Worm (Caenorhabditis elegans) whole organism, L4 larva: ENCODE results near the gene frpr-6.

Experiments
- D1046.2 ChIP-seq: fragments of 200-800 bp; sonication (Bioruptor generic); IDR thresholded peaks from 2 replicates; pipeline ENCODE4 v1.3.6; 2022; ENCODE audit warnings: missing genetic modification characterization, missing compliant biosample characterization
- F26F4.8 ChIP-seq: fragments of 200-800 bp; sonication (Bioruptor generic); conservative IDR thresholded peaks from 2 replicates; pipeline ENCODE4 v1.3.6; 2022; ENCODE audit warnings: missing genetic modification characterization, missing compliant biosample characterization
- F44E2.7 ChIP-seq: fragments of 200-800 bp; sonication (Bioruptor generic); IDR thresholded peaks from 2 replicates; pipeline ENCODE4 v2.1.2; 2022; ENCODE audit warnings: missing genetic modification characterization, missing compliant biosample characterization
- T20F7.1 ChIP-seq: fragments of 200-800 bp; sonication (Bioruptor generic); optimal IDR thresholded peaks from 2 replicates; lab custom pipeline; 2018; ENCODE audit warnings: mild to moderate bottlenecking, missing genetic modification characterization, missing compliant biosample characterization
- T26A8.4 ChIP-seq: fragments of 200-800 bp; sonication (Bioruptor generic); IDR thresholded peaks from 2 replicates; pipeline ENCODE4 v1.3.6; 2022; ENCODE audit warnings: missing genetic modification characterization, missing compliant biosample characterization
- Y48G9A.11 ChIP-seq: fragments of 200-800 bp; sonication (Bioruptor generic); IDR thresholded peaks from 2 replicates; pipeline ENCODE4 v1.3.6; 2022; ENCODE audit warnings: missing genetic modification reagents, missing genetic modification characterization, missing compliant biosample characterization
- ZK546.5 ChIP-seq, 2 experiments: sonication (generic microtip); optimal IDR thresholded peaks; 2 replicates each; lab custom pipeline; 2017; ENCODE audit warnings: missing biosample characterization in 2 of 2, missing genetic modification characterization in 2 of 2
- aha-1 ChIP-seq: fragments of 150-350 bp; peaks from one replicate; lab custom pipeline; 2014; ENCODE audit warnings: missing biosample characterization, missing genetic modification characterization
- ceh-32 ChIP-seq: sonication (generic microtip); optimal IDR thresholded peaks from 2 replicates; lab custom pipeline; 2016; ENCODE audit warnings: mild to moderate bottlenecking, missing genetic modification characterization, missing compliant biosample characterization; ENCODE audit not compliant: poor library complexity
- ceh-44 ChIP-seq: fragments of 200-800 bp; sonication (Bioruptor generic); IDR thresholded peaks from 2 replicates; pipeline ENCODE4 v1.3.6; 2022; ENCODE audit warnings: missing genetic modification reagents, missing genetic modification characterization, missing compliant biosample characterization
- daf-16 ChIP-seq, 3 experiments: sonication (generic microtip); optimal IDR thresholded peaks; 2 replicates each; lab custom pipeline; 2016 to 2017; ENCODE audit warnings: missing genetic modification characterization in 3 of 3, missing genetic modification reagents in 3 of 3, mild to moderate bottlenecking in 2 of 3, missing compliant biosample characterization in 2 of 3, missing biosample characterization in 1 of 3, moderate library complexity in 1 of 3
- daf-19 ChIP-seq: fragments of 200-800 bp; sonication (Bioruptor generic); conservative IDR thresholded peaks from 2 replicates; pipeline ENCODE4 v1.3.6; 2022; ENCODE audit warnings: missing genetic modification characterization, missing compliant biosample characterization
- dmd-6 ChIP-seq: fragments of 200-800 bp; sonication (Bioruptor generic); IDR thresholded peaks from 2 replicates; pipeline ENCODE4 v1.3.6; 2022; ENCODE audit warnings: missing genetic modification reagents, missing genetic modification characterization, missing compliant biosample characterization
- dpl-1 ChIP-seq: fragments of 150-350 bp; optimal IDR thresholded peaks from 2 replicates; lab custom pipeline; 2014; ENCODE audit warnings: missing biosample characterization, missing genetic modification reagents, missing genetic modification characterization
- dve-1 ChIP-seq: sonication (generic microtip); optimal IDR thresholded peaks from 2 replicates; lab custom pipeline; 2017; ENCODE audit warnings: antibody characterized with exemption, mild to moderate bottlenecking, missing genetic modification characterization, missing compliant biosample characterization; ENCODE audit not compliant: insufficient read depth
- hif-1 ChIP-seq, 2 experiments: sonication (generic microtip); optimal IDR thresholded peaks; 2 replicates each; lab custom pipeline; 2016 to 2017; ENCODE audit warnings: missing compliant biosample characterization in 2 of 2, missing genetic modification characterization in 2 of 2, missing genetic modification reagents in 2 of 2, missing genotype in 2 of 2, mild to moderate bottlenecking in 1 of 2
- hlh-11 ChIP-seq: fragments of 200-800 bp; sonication (Bioruptor generic); optimal IDR thresholded peaks from 2 replicates; lab custom pipeline; 2018; ENCODE audit warnings: mild to moderate bottlenecking, missing genetic modification characterization, missing compliant biosample characterization
- hlh-30 ChIP-seq: sonication (generic microtip); optimal IDR thresholded peaks from 2 replicates; lab custom pipeline; 2017; ENCODE audit warnings: antibody characterized with exemption, mild to moderate bottlenecking, missing genetic modification characterization, missing compliant biosample characterization; ENCODE audit not compliant: insufficient read depth
- hmg-1.1 ChIP-seq: fragments of 200-800 bp; sonication (Bioruptor generic); IDR thresholded peaks from 2 replicates; pipeline ENCODE4 v1.3.6; 2022; ENCODE audit warnings: missing genetic modification reagents, missing genetic modification characterization, missing compliant biosample characterization
- lin-1 ChIP-seq: fragments of 200-800 bp; sonication (Bioruptor generic); IDR thresholded peaks from 2 replicates; pipeline ENCODE4 v1.3.6; 2022; ENCODE audit warnings: missing genetic modification reagents, missing genetic modification characterization, missing compliant biosample characterization
- lin-13 ChIP-seq: fragments of 150-350 bp; optimal IDR thresholded peaks from 2 replicates; lab custom pipeline; 2014; ENCODE audit warnings: missing biosample characterization, missing genetic modification reagents, missing genetic modification characterization
- lin-15B ChIP-seq: fragments of 150-350 bp; sonication (generic microtip); optimal IDR thresholded peaks from 3 replicates; lab custom pipeline; 2014; ENCODE audit warnings: missing biosample characterization, missing genetic modification characterization
- lsy-2 ChIP-seq, 2 experiments: fragments of 150-350 bp in 1 of 2; sonication (generic microtip) in 1 of 2; optimal IDR thresholded peaks; 2 replicates each; lab custom pipeline; 2014 to 2017; ENCODE audit warnings: missing biosample characterization in 2 of 2, missing genetic modification characterization in 2 of 2
- mdl-1 ChIP-seq, 2 experiments: fragments of 150-350 bp in 1 of 2; sonication (generic microtip) in 1 of 2; optimal IDR thresholded peaks; 2 replicates each; lab custom pipeline; 2014 to 2017; ENCODE audit warnings: missing biosample characterization in 2 of 2, missing genetic modification characterization in 2 of 2
- mdt-29 ChIP-seq: fragments of 200-800 bp; sonication (Bioruptor generic); IDR thresholded peaks from 2 replicates; pipeline ENCODE4 v1.3.6; 2022; ENCODE audit warnings: missing genetic modification reagents, missing genetic modification characterization, missing compliant biosample characterization
- mep-1 ChIP-seq: fragments of 150-350 bp; sonication (generic microtip); optimal IDR thresholded peaks from 3 replicates; lab custom pipeline; 2014; ENCODE audit warnings: missing biosample characterization, missing genetic modification characterization
- mxl-2 ChIP-seq: fragments of 200-800 bp; sonication (Bioruptor generic); conservative IDR thresholded peaks from 2 replicates; pipeline ENCODE4 v1.3.6; 2022; ENCODE audit warnings: missing genetic modification reagents, missing genetic modification characterization, missing compliant biosample characterization
- mxl-3 ChIP-seq: fragments of 200-800 bp; sonication (Bioruptor generic); optimal IDR thresholded peaks from 2 replicates; lab custom pipeline; 2018; ENCODE audit warnings: mild to moderate bottlenecking, missing genetic modification characterization, missing compliant biosample characterization
- nhr-10 ChIP-seq: fragments of 150-350 bp; optimal IDR thresholded peaks from 2 replicates; lab custom pipeline; 2014; ENCODE audit warnings: missing biosample characterization, missing genetic modification characterization
- nhr-11 ChIP-seq: fragments of 150-350 bp; optimal IDR thresholded peaks from 2 replicates; lab custom pipeline; 2014; ENCODE audit warnings: missing biosample characterization, missing genetic modification characterization
- nhr-28 ChIP-seq: fragments of 150-350 bp; optimal IDR thresholded peaks from 2 replicates; lab custom pipeline; 2014; ENCODE audit warnings: missing biosample characterization, missing genetic modification characterization
- nhr-41 ChIP-seq: fragments of 200-800 bp; sonication (Bioruptor generic); IDR thresholded peaks from 2 replicates; pipeline ENCODE4 v1.3.6; 2022; ENCODE audit warnings: missing genetic modification reagents, missing genetic modification characterization, missing compliant biosample characterization
- nhr-48 ChIP-seq: sonication (generic microtip); optimal IDR thresholded peaks from 2 replicates; lab custom pipeline; 2016; ENCODE audit warnings: mild to moderate bottlenecking, missing genetic modification characterization, missing compliant biosample characterization
- nhr-6 ChIP-seq: fragments of 150-350 bp; optimal IDR thresholded peaks from 2 replicates; lab custom pipeline; 2014; ENCODE audit warnings: missing biosample characterization, missing genetic modification characterization
- nhr-77 ChIP-seq: fragments of 150-350 bp; optimal IDR thresholded peaks from 2 replicates; lab custom pipeline; 2014; ENCODE audit warnings: missing biosample characterization, missing genetic modification characterization
- pha-4 ChIP-seq, 2 experiments: fragments of 150-350 bp in 1 of 2; fragments of 200-800 bp in 1 of 2; sonication (Bioruptor generic) in 1 of 2; IDR thresholded peaks in 1 of 2; optimal IDR thresholded peaks in 1 of 2; 2 replicates each; pipeline versions ENCODE4 v1.3.6 to Lab custom; 2014 to 2022; ENCODE audit warnings: missing genetic modification characterization in 2 of 2, missing genetic modification reagents in 2 of 2, missing biosample characterization in 1 of 2, missing compliant biosample characterization in 1 of 2
- php-3 ChIP-seq: fragments of 200-800 bp; sonication (Bioruptor generic); IDR thresholded peaks from 2 replicates; pipeline ENCODE4 v1.3.6; 2022; ENCODE audit warnings: missing genetic modification reagents, missing genetic modification characterization, missing compliant biosample characterization
- pqm-1 ChIP-seq: sonication (generic microtip); optimal IDR thresholded peaks from 2 replicates; lab custom pipeline; 2017; ENCODE audit warnings: missing biosample characterization, missing genetic modification characterization
- snpc-1.2 ChIP-seq: fragments of 200-800 bp; sonication (Bioruptor generic); IDR thresholded peaks from 2 replicates; pipeline ENCODE4 v1.3.6; 2022; ENCODE audit warnings: missing genetic modification reagents, missing genetic modification characterization, missing compliant biosample characterization
- unc-130 ChIP-seq: sonication (generic microtip); optimal IDR thresholded peaks from 2 replicates; lab custom pipeline; 2016; ENCODE audit warnings: missing genetic modification reagents, missing genetic modification characterization, missing compliant biosample characterization
- unc-62 ChIP-seq, 3 experiments: fragments of 150-350 bp in 1 of 3; sonication (generic microtip); optimal IDR thresholded peaks in 2 of 3; peaks in 1 of 3; 1 replicate in 1 of 3; 2 replicates in 2 of 3; lab custom pipeline; 2014 to 2017; ENCODE audit warnings: missing biosample characterization in 3 of 3, missing genetic modification characterization in 3 of 3, missing genetic modification reagents in 3 of 3, missing genotype in 1 of 3
- zag-1 ChIP-seq: fragments of 150-350 bp; optimal IDR thresholded peaks from 2 replicates; lab custom pipeline; 2014; ENCODE audit warnings: missing biosample characterization, missing genetic modification characterization

Gene frpr-6

DNA sequence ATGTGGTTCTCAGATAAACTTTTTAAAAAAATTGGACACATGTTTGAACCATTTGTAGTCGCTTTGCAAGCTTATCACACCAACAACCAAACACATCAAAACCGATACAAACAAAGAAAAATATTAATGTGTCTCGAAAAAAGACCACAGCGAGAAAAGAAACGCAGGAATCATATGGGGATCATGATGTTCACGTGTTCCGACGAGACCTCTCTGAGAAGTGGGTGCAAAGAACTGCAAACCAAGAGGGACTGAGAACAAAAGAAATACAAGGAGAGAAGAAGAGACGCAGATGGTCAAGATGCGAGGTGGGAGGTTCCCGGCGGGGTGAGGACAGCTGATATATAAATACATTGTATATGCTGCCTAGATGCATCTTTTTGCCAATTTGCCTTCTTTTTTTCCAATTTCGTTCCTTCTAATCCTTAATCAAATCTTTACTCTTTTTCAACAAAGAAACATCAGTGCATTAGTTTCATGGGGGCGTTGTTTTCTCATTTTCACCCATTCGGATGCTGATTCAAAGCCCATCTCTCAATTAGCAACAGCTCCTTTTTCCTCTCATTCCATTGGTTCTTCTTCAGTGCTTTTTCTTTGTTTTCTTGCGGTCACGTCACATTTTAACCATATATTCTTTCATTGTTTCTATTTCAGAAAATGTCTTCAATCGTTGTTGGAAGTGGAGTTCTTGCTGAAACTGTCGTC, 5.2 kb downstream of the frpr-6 start, which contains the start of gene F21C10.10 (continued):
- TF ChIP-seq F44E2.7 (no peak), lin-13 (GFP tag; lab: Kevin White, UChicago) (peak; percentile 50), nhr-6 (peak; percentile 50)

- TF ChIP-seq dmd-6 (GFP tag; lab: Robert Waterston, UW) (peak; percentile 15; the same call in 1 of the 2 replicates), nhr-41 (GFP tag; lab: Robert Waterston, UW) (no peak), dve-1 (tag; lab: Kevin White, UChicago) (peak; percentile 39), unc-62 (GFP tag; optimal IDR thresholded peaks at IDR 0.05 in 1 of 2; lab: Kevin White, UChicago) (peak in 1 of 2 experiments; percentile 12), unc-62 (tag; optimal IDR thresholded peaks at IDR 0.05; lab: Kevin White, UChicago) (no peak), ceh-32 (tag; lab: Kevin White, UChicago) (no peak), daf-16 (GFP tag; optimal IDR thresholded peaks at IDR 0.05; lab: Kevin White, UChicago) (no peak), daf-16 (tag; optimal IDR thresholded peaks at IDR 0.05; lab: Kevin White, UChicago) (peak; percentile 50), nhr-77 (tag; lab: Kevin White, UChicago) (peak; percentile 18)
These were observed 6.0 kb downstream of the frpr-6 start for ce11 chrV:9094976-9095375.

- no peak for TF ChIP-seq ZK546.5 (tag; optimal IDR thresholded peaks at IDR 0.05; lab: Kevin White, UChicago)
- no peak for TF ChIP-seq php-3 (GFP tag; lab: Robert Waterston, UW)
- TF ChIP-seq pha-4 (GFP tag; IDR thresholded peaks at IDR 0.05; lab: Robert Waterston, UW) = no peak
- peak; percentile 52 for TF ChIP-seq pha-4 (tag; optimal IDR thresholded peaks at IDR 0.05; lab: Kevin White, UChicago)
- peak; percentile 91 for TF ChIP-seq hlh-11 (tag; lab: Kevin White, UChicago)
- TF ChIP-seq T20F7.1 = no peak
- 0 out of 2 replicates have a peak, but pooled peaks have one; percentile 53 for TF ChIP-seq mdt-29 (GFP tag; lab: Robert Waterston, UW)
- TF ChIP-seq T26A8.4 = 0 out of 2 replicates have a peak, but pooled peaks have one; percentile 27
- TF ChIP-seq mxl-2 = peak; percentile 54; the same call in 1 of the 2 replicates
- no peak for TF ChIP-seq dpl-1 (GFP tag; lab: Kevin White, UChicago)
- no peak for TF ChIP-seq D1046.2
- no peak for TF ChIP-seq Y48G9A.11
- TF ChIP-seq hlh-30 (tag; lab: Kevin White, UChicago) = peak; percentile 92
- TF ChIP-seq nhr-48 (tag; lab: Kevin White, UChicago) = peak; percentile 58
- TF ChIP-seq ceh-44 (GFP tag; lab: Robert Waterston, UW) = no peak
- peak in 1 of 2 experiments; percentile 95 for TF ChIP-seq daf-16 (GFP tag; optimal IDR thresholded peaks at IDR 0.05; lab: Kevin White, UChicago)
- TF ChIP-seq daf-16 (tag; optimal IDR thresholded peaks at IDR 0.05; lab: Kevin White, UChicago) = peak; percentile 99
- no peak for TF ChIP-seq F26F4.8 (GFP tag; lab: Robert Waterston, UW)
- peak; percentile 19 for TF ChIP-seq aha-1
- no peak for TF ChIP-seq lin-15B (tag; lab: Kevin White, UChicago)
- peak in 1 of 2 experiments; percentile 39 for TF ChIP-seq hif-1 (tag; optimal IDR thresholded peaks at IDR 0.05; lab: Kevin White, UChicago)
- TF ChIP-seq mdl-1 (tag; optimal IDR thresholded peaks at IDR 0.05; lab: Kevin White, UChicago) = peak in 1 of 2 experiments; percentile 83
- no peak for TF ChIP-seq daf-19 (GFP tag; lab: Robert Waterston, UW)
- TF ChIP-seq pqm-1 (tag; lab: Kevin White, UChicago) = no peak
- no peak for TF ChIP-seq zag-1 (tag; lab: Kevin White, UChicago)
- no peak for TF ChIP-seq snpc-1.2 (GFP tag; lab: Robert Waterston, UW)
- peak; percentile 7 to 68 for TF ChIP-seq lsy-2 (tag; optimal IDR thresholded peaks at IDR 0.05; lab: Kevin White, UChicago)
- peak; percentile 80 for TF ChIP-seq nhr-28
- peak; percentile 54 for TF ChIP-seq mep-1 (tag; lab: Kevin White, UChicago)
- no peak for TF ChIP-seq hmg-1.1
- peak; percentile 68 for TF ChIP-seq nhr-11
- TF ChIP-seq unc-130 (GFP tag; lab: Kevin White, UChicago) = no peak
- TF ChIP-seq mxl-3 (GFP tag; lab: Kevin White, UChicago) = peak; percentile 11
- TF ChIP-seq unc-62 (GFP tag; optimal IDR thresholded peaks at IDR 0.05 in 1 of 2; lab: Kevin White, UChicago) = peak in 1 of 2 experiments; percentile 64
- TF ChIP-seq unc-62 (tag; optimal IDR thresholded peaks at IDR 0.05; lab: Kevin White, UChicago) = no peak
- no peak for TF ChIP-seq lin-13 (GFP tag; lab: Kevin White, UChicago)
- TF ChIP-seq nhr-10 = no peak
- peak; percentile 52; the same call in 1 of the 2 replicates for TF ChIP-seq lin-1 (GFP tag; lab: Robert Waterston, UW)
These were observed 6.8 kb downstream of the frpr-6 start for ce11 chrV:9094060-9094628.
